Worm (Caenorhabditis elegans) whole organism, L3 larva: ENCODE measurements around the gene F21A3.4.

Source experiments
- ZK546.5 ChIP-seq: sonication (generic microtip); optimal IDR thresholded peaks from 2 replicates; lab custom pipeline; 2017; ENCODE audit warnings: missing biosample characterization, missing genetic modification characterization
- aly-2 ChIP-seq: fragments of 150-350 bp; optimal IDR thresholded peaks from 2 replicates; lab custom pipeline; 2014; ENCODE audit warnings: missing biosample characterization, missing genetic modification characterization
- ama-1 ChIP-seq: fragments of 150-350 bp; optimal IDR thresholded peaks from 2 replicates; lab custom pipeline; 2018
- ceh-16 ChIP-seq: sonication (generic microtip); optimal IDR thresholded peaks from 2 replicates; lab custom pipeline; 2017; ENCODE audit warnings: missing biosample characterization, missing genetic modification characterization
- ceh-82 ChIP-seq: fragments of 150-350 bp; optimal IDR thresholded peaks from 2 replicates; lab custom pipeline; 2014; ENCODE audit warnings: missing biosample characterization, missing genetic modification characterization
- ceh-9 ChIP-seq: sonication (generic microtip); optimal IDR thresholded peaks from 2 replicates; lab custom pipeline; 2018; ENCODE audit warnings: missing biosample characterization, missing genetic modification characterization
- daf-12 ChIP-seq: fragments of 150-350 bp; optimal IDR thresholded peaks from 2 replicates; lab custom pipeline; 2014; ENCODE audit warnings: missing biosample characterization, missing genetic modification reagents, missing genetic modification characterization
- egl-27 ChIP-seq: sonication (generic microtip); optimal IDR thresholded peaks from 4 replicates; lab custom pipeline; 2017; ENCODE audit warnings: missing biosample characterization, missing genetic modification reagents, missing genetic modification characterization
- elt-2 ChIP-seq: sonication (generic microtip); optimal IDR thresholded peaks from 2 replicates; lab custom pipeline; 2016; ENCODE audit warnings: missing genetic modification reagents, mild to moderate bottlenecking, missing genetic modification characterization, missing compliant biosample characterization
- elt-3 ChIP-seq, 3 experiments: fragments of 150-350 bp in 1 of 3; sonication (generic microtip) in 2 of 3; optimal IDR thresholded peaks; 2 replicates in 2 of 3; 4 replicates in 1 of 3; lab custom pipeline; 2014 to 2017; ENCODE audit warnings: missing biosample characterization in 3 of 3, missing genetic modification characterization in 3 of 3
- fkh-2 ChIP-seq: fragments of 150-350 bp; optimal IDR thresholded peaks from 2 replicates; lab custom pipeline; 2014; ENCODE audit warnings: missing biosample characterization, missing genetic modification reagents, missing genetic modification characterization
- fos-1 ChIP-seq: fragments of 150-350 bp; optimal IDR thresholded peaks from 2 replicates; lab custom pipeline; 2014; ENCODE audit warnings: missing biosample characterization, missing genetic modification characterization
- hmg-11 ChIP-seq: sonication (generic microtip); optimal IDR thresholded peaks from 2 replicates; lab custom pipeline; 2016; ENCODE audit warnings: missing genetic modification characterization, missing compliant biosample characterization
- jun-1 ChIP-seq: fragments of 150-350 bp; optimal IDR thresholded peaks from 2 replicates; lab custom pipeline; 2014; ENCODE audit warnings: missing biosample characterization, missing genetic modification reagents, missing genetic modification characterization
- lin-15B ChIP-seq: fragments of 150-350 bp; optimal IDR thresholded peaks from 2 replicates; lab custom pipeline; 2014; ENCODE audit warnings: missing biosample characterization, missing genetic modification characterization
- lin-39 ChIP-seq: fragments of 150-350 bp; optimal IDR thresholded peaks from 2 replicates; lab custom pipeline; 2018; ENCODE audit warnings: missing biosample characterization, missing genetic modification reagents, missing genetic modification characterization
- mdl-1 ChIP-seq: fragments of 150-350 bp; optimal IDR thresholded peaks from 2 replicates; lab custom pipeline; 2014; ENCODE audit warnings: missing biosample characterization, missing genetic modification characterization
- mml-1 ChIP-seq: fragments of 150-350 bp; sonication (generic microtip); optimal IDR thresholded peaks from 3 replicates; lab custom pipeline; 2014; ENCODE audit warnings: missing biosample characterization, missing genetic modification characterization
- nfya-1 ChIP-seq: sonication (generic microtip); optimal IDR thresholded peaks from 2 replicates; lab custom pipeline; 2017; ENCODE audit warnings: missing genetic modification characterization, mild to moderate bottlenecking, missing compliant biosample characterization, antibody characterized with exemption, moderate library complexity; ENCODE audit not compliant: insufficient read depth
- nhr-11 ChIP-seq: fragments of 150-350 bp; optimal IDR thresholded peaks from 2 replicates; lab custom pipeline; 2014; ENCODE audit warnings: missing biosample characterization, missing genetic modification characterization
- nhr-23 ChIP-seq: fragments of 150-350 bp; optimal IDR thresholded peaks from 2 replicates; lab custom pipeline; 2014; ENCODE audit warnings: missing biosample characterization, missing genetic modification reagents, missing genetic modification characterization
- nhr-237 ChIP-seq: fragments of 150-350 bp; optimal IDR thresholded peaks from 2 replicates; lab custom pipeline; 2014; ENCODE audit warnings: missing biosample characterization, missing genetic modification characterization
- nhr-28 ChIP-seq: fragments of 150-350 bp; optimal IDR thresholded peaks from 2 replicates; lab custom pipeline; 2014; ENCODE audit warnings: missing biosample characterization, missing genetic modification characterization
- nhr-43 ChIP-seq: sonication (generic microtip); optimal IDR thresholded peaks from 2 replicates; lab custom pipeline; 2016; ENCODE audit warnings: mild to moderate bottlenecking, missing genetic modification characterization, missing compliant biosample characterization; ENCODE audit not compliant: poor library complexity, severe bottlenecking
- nhr-76 ChIP-seq: fragments of 150-350 bp; sonication (generic microtip); optimal IDR thresholded peaks from 5 replicates; lab custom pipeline; 2014; ENCODE audit warnings: missing biosample characterization, missing genetic modification characterization
- nhr-77 ChIP-seq: fragments of 150-350 bp; optimal IDR thresholded peaks from 2 replicates; lab custom pipeline; 2014; ENCODE audit warnings: missing biosample characterization, missing genetic modification characterization
- pha-4 ChIP-seq: fragments of 150-350 bp; optimal IDR thresholded peaks from 2 replicates; lab custom pipeline; 2014; ENCODE audit warnings: missing biosample characterization, missing genetic modification reagents, missing genetic modification characterization
- pqm-1 ChIP-seq: fragments of 150-350 bp; optimal IDR thresholded peaks from 2 replicates; lab custom pipeline; 2017; ENCODE audit warnings: missing biosample characterization, missing genetic modification characterization, inconsistent platforms
- sea-2 ChIP-seq: fragments of 150-350 bp; sonication (generic microtip); optimal IDR thresholded peaks from 4 replicates; lab custom pipeline; 2014; ENCODE audit warnings: missing biosample characterization, missing genetic modification reagents, missing genetic modification characterization
- skn-1 ChIP-seq: fragments of 150-350 bp; optimal IDR thresholded peaks from 2 replicates; lab custom pipeline; 2014; ENCODE audit warnings: missing biosample characterization, missing genetic modification characterization
- snpc-4 ChIP-seq: fragments of 150-350 bp; optimal IDR thresholded peaks from 2 replicates; lab custom pipeline; 2014; ENCODE audit warnings: missing biosample characterization, missing genetic modification characterization
- zag-1 ChIP-seq: fragments of 150-350 bp; optimal IDR thresholded peaks from 2 replicates; lab custom pipeline; 2014; ENCODE audit warnings: missing biosample characterization, missing genetic modification characterization

F21A3.4 gene

DNA sequence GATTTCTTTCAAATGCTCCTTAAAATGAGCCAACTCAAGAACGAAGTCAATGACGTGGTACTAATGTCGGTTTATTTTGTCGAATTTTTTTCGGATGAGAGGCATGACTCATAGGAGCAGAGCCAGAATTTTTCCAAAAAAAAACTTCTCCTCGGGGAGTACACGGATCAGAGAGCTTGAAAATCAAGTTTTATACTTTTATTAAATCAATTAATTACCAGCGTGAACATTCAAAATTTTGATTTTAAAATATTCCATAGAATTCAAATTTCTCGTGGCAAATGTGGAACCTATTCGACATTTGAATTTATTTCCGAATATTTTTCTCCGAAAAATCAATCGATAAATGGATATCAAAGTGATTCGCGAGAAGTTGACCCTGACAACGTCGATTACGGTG lies at the start of gene F21A3.4:
Gene F21A3.4, plus strand, starts transcription at position 301 of the 400 bp plus-strand sequence.
- TF ChIP-seq fos-1 (tag; lab: Kevin White, UChicago), result no peak
- TF ChIP-seq skn-1 (tag; lab: Kevin White, UChicago), result no peak
- no peak for TF ChIP-seq mml-1
- no peak for TF ChIP-seq nhr-77 (tag; lab: Kevin White, UChicago)
- TF ChIP-seq, all 47 proteins: peak for 0

DNA sequence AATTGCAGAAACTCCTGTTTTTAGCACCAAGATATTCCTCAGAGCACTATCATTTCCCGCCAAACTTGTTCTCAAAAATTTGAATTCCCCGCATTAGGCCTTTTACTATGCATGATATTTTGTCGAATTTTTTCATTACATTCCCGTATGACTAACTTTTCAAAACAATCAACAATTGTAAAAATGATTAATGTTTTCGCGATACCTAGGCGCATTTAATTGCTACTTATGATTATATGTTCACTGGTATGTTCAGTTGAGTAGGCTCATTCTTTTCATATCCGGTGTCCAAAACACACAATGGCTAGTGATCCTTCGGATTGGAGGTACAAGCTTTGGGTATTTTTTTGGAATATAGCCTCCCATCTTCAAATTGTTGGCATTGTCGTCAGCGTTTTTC lies 48.7 kb upstream of the F21A3.4 start, which contains the start of gene srw-21:
Gene srw-21, plus strand, starts transcription at position 301 of the 400 bp plus-strand sequence.
- no peak for TF ChIP-seq nhr-23 (tag; lab: Kevin White, UChicago)
- no peak for TF ChIP-seq nhr-76 (tag; lab: Kevin White, UChicago)
- no peak for TF ChIP-seq lin-39 (tag; lab: Kevin White, UChicago)
- no peak for TF ChIP-seq ceh-9 (tag; lab: Kevin White, UChicago)
- TF ChIP-seq fkh-2, result no peak
- no peak for TF ChIP-seq mdl-1

DNA sequence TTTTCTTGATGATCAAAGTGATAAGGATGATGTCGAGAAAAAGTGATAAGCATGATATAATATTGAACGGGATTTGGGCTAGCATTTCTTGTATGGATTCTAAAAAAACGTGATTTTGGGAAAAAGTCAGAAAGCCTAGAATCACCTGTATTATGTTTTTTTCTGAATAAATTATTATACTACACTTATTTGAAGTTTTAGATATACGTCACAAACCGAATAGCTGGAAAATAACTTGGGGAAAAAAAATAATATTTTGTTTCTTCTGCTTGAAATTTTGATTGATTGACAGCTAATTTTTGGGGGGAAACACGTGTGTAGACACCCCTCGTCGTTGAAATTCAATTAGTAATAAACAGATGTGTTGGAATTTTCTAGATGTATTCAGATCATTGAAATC lies 43.9 kb upstream of the F21A3.4 start, which contains the start of gene str-264:
Gene str-264, minus strand, starts transcription at position 101 of the 400 bp plus-strand sequence.
- TF ChIP-seq aly-2 (tag; lab: Kevin White, UChicago) (no peak), elt-3 (tag; optimal IDR thresholded peaks at IDR 0.05; lab: Kevin White, UChicago) (no peak), daf-12 (tag; lab: Kevin White, UChicago) (no peak), nhr-43 (no peak), ceh-82 (tag; lab: Kevin White, UChicago) (no peak), skn-1 (tag; lab: Kevin White, UChicago) (no peak), ceh-16 (tag; lab: Kevin White, UChicago) (no peak), nhr-28 (tag; lab: Kevin White, UChicago) (no peak), nhr-237 (tag; lab: Kevin White, UChicago) (no peak), hmg-11 (tag; lab: Kevin White, UChicago) (no peak), nfya-1 (tag; lab: Kevin White, UChicago) (no peak), nhr-11 (tag; lab: Kevin White, UChicago) (no peak)

DNA sequence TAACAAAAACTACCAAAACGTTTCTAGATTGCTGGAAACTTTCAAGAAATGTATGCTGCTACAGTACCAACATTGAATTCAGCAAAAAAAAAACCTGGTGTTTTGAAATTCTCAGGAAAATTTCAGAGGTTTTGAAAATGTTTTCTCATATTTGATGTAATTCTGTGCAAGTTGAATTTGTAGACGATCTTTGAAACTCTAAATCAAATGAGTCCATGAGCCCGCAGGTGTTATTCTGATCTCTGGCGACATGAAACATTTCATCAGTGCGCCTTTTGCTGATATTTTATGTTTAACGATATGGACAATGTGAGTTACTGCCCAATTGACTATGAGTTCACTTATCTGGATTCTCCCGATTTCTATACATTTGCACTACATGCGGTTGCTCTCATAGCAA lies 42.7 kb upstream of the F21A3.4 start, which contains the start of gene srh-218:
Gene srh-218, plus strand, starts transcription at position 301 of the 400 bp plus-strand sequence.
- TF ChIP-seq mdl-1 (no peak), jun-1 (tag; lab: Kevin White, UChicago) (no peak), nhr-237 (tag; lab: Kevin White, UChicago) (no peak), elt-2 (tag; lab: Kevin White, UChicago) (no peak), snpc-4 (tag; lab: Kevin White, UChicago) (no peak), ceh-82 (tag; lab: Kevin White, UChicago) (no peak), zag-1 (tag; lab: Kevin White, UChicago) (no peak), elt-3 (tag; optimal IDR thresholded peaks at IDR 0.05; lab: Kevin White, UChicago) (no peak), lin-15B (tag; lab: Kevin White, UChicago) (no peak), nfya-1 (tag; lab: Kevin White, UChicago) (no peak), egl-27 (tag; lab: Kevin White, UChicago) (no peak), pha-4 (tag; lab: Kevin White, UChicago) (no peak), ZK546.5 (tag; lab: Kevin White, UChicago) (no peak), ceh-16 (tag; lab: Kevin White, UChicago) (no peak), skn-1 (tag; lab: Kevin White, UChicago) (no peak), fos-1 (tag; lab: Kevin White, UChicago) (no peak)

DNA sequence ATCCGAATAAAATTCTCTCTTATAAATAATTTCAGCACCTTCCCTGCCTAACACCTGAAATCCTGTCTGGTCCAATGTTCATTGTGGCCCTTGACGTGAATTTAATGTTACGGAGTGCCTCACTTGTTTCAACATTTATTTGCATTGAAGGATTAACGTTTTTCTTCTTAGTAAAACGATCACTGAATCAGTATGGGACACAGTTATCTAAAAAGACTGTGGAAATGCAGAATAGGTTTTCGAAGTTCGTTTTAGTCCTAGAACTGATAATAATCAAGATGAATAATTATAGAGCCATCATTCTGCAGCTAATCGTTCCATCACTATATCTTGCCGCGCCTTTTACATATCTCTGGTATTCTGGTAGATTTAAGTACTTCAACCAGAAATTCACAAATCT lies 41.3 kb upstream of the F21A3.4 start, which contains the start of gene srh-219:
Gene srh-219, plus strand, starts transcription at position 301 of the 400 bp plus-strand sequence.
- TF ChIP-seq daf-12 (tag; lab: Kevin White, UChicago), result no peak
- no peak for TF ChIP-seq sea-2 (GFP tag; lab: Kevin White, UChicago)
- no peak for TF ChIP-seq ama-1 (lab: Kevin White, UChicago)
- TF ChIP-seq pqm-1 (tag; lab: Kevin White, UChicago), result no peak
- no peak for TF ChIP-seq nhr-43
- TF ChIP-seq, all 47 proteins: peak for 0
